Worm (Caenorhabditis elegans) whole organism, L2 larva: Measurements from ENCODE around the gene nhr-108.

Experiments
- ZK546.5 ChIP-seq: sonication (generic microtip); optimal IDR thresholded peaks from 2 replicates; lab custom pipeline; 2017; ENCODE audit warnings: missing biosample characterization, missing genetic modification characterization
- ceh-82 ChIP-seq: fragments of 150-350 bp; optimal IDR thresholded peaks from 2 replicates; lab custom pipeline; 2014; ENCODE audit warnings: missing biosample characterization, missing genetic modification characterization
- dmd-4 ChIP-seq: sonication (generic microtip); optimal IDR thresholded peaks from 2 replicates; lab custom pipeline; 2017; ENCODE audit warnings: missing biosample characterization, missing genetic modification characterization

DNA sequence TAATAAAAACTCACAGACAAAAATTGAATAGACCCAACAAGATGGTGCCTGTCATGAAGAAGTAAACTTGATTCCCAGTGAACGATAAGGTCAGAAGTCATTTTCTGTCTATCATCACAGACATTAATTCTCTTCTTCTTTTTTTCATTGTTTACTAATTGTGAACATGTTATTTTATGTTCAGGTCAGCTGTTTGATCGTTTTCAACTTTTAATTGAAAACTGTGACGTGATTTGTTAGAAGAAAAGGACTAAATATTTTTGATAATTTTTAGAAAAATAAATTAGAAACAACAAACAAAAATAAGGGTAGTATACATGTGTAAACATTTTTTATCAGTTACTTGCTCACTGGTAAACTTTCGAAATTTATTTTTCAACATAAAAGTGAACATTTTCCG lies 45.4 kb upstream of the nhr-108 start, which contains the start of gene F36G9.7:
- no peak for TF ChIP-seq ZK546.5 (tag; lab: Kevin White, UChicago)
- no peak for TF ChIP-seq ceh-82
- no peak for TF ChIP-seq dmd-4
